Worm (Caenorhabditis elegans) whole organism, young adult: ENCODE results near the gene pinn-1.

ENCODE experiments used
- B0019.2 ChIP-seq: fragments of 200-800 bp; sonication (Bioruptor generic); conservative IDR thresholded peaks from 2 replicates; pipeline ENCODE4 v1.3.6; 2022; ENCODE audit warnings: missing genetic modification reagents, missing genetic modification characterization, missing compliant biosample characterization
- D2030.7 ChIP-seq: fragments of 200-800 bp; sonication (Bioruptor generic); IDR thresholded peaks from 2 replicates; pipeline ENCODE4 v1.3.6; 2022; ENCODE audit warnings: missing genetic modification reagents, missing genetic modification characterization, missing compliant biosample characterization
- F37B4.10 ChIP-seq: fragments of 200-800 bp; sonication (Bioruptor generic); IDR thresholded peaks from 2 replicates; pipeline ENCODE4 v1.3.6; 2022; ENCODE audit warnings: missing genetic modification characterization, missing compliant biosample characterization
- F49E8.2 ChIP-seq: sonication (generic microtip); optimal IDR thresholded peaks from 3 replicates; lab custom pipeline; 2017; ENCODE audit warnings: missing genetic modification characterization, mild to moderate bottlenecking, missing compliant biosample characterization, antibody characterized with exemption, moderate library complexity; ENCODE audit not compliant: insufficient read depth
- F57A8.1 ChIP-seq: fragments of 200-800 bp; sonication (Bioruptor generic); optimal IDR thresholded peaks from 2 replicates; lab custom pipeline; 2018; ENCODE audit warnings: mild to moderate bottlenecking, missing genetic modification characterization, moderate library complexity, missing compliant biosample characterization
- F57C9.4 ChIP-seq: sonication (generic microtip); optimal IDR thresholded peaks from 2 replicates; lab custom pipeline; 2017; ENCODE audit warnings: mild to moderate bottlenecking, missing genetic modification characterization, missing compliant biosample characterization
- K12H6.12 ChIP-seq: fragments of 200-800 bp; sonication (Bioruptor generic); optimal IDR thresholded peaks from 2 replicates; lab custom pipeline; 2018; ENCODE audit warnings: mild to moderate bottlenecking, missing genetic modification characterization, missing compliant biosample characterization
- T07F8.4 ChIP-seq: sonication (generic microtip); optimal IDR thresholded peaks from 2 replicates; lab custom pipeline; 2016; ENCODE audit warnings: mild to moderate bottlenecking, missing genetic modification characterization, moderate library complexity, missing compliant biosample characterization
- Y67H2A.10 ChIP-seq: fragments of 200-800 bp; sonication (Bioruptor generic); conservative IDR thresholded peaks from 2 replicates; pipeline ENCODE4 v1.3.6; 2022; ENCODE audit warnings: missing genetic modification reagents, missing genetic modification characterization, missing compliant biosample characterization
- Y79H2A.3 ChIP-seq: fragments of 200-800 bp; sonication (Bioruptor generic); conservative IDR thresholded peaks from 2 replicates; pipeline ENCODE4 v1.3.6; 2022; ENCODE audit warnings: missing genetic modification reagents, missing genetic modification characterization, missing compliant biosample characterization
- akir-1 ChIP-seq: fragments of 200-800 bp; sonication (Bioruptor generic); optimal IDR thresholded peaks from 2 replicates; lab custom pipeline; 2018; ENCODE audit warnings: mild to moderate bottlenecking, missing genetic modification characterization, moderate library complexity, missing compliant biosample characterization
- ama-1 ChIP-seq, 3 experiments: fragments of 150-350 bp in 1 of 3; sonication (generic microtip) in 2 of 3; optimal IDR thresholded peaks; 2 replicates each; lab custom pipeline; 2014 to 2018; ENCODE audit warnings: missing biosample characterization in 2 of 3, missing genetic modification characterization in 2 of 3, missing genetic modification reagents in 2 of 3
- aptf-2 ChIP-seq: fragments of 200-800 bp; sonication (Bioruptor generic); conservative IDR thresholded peaks from 2 replicates; pipeline ENCODE4 v1.3.6; 2022; ENCODE audit warnings: missing genetic modification reagents, missing genetic modification characterization, missing compliant biosample characterization
- athp-1 ChIP-seq: sonication (generic microtip); optimal IDR thresholded peaks from 2 replicates; lab custom pipeline; 2017; ENCODE audit warnings: mild to moderate bottlenecking, missing genetic modification characterization, missing compliant biosample characterization
- attf-3 ChIP-seq: fragments of 200-800 bp; sonication (Bioruptor generic); conservative IDR thresholded peaks from 2 replicates; pipeline ENCODE4 v1.3.6; 2022; ENCODE audit warnings: missing genetic modification reagents, missing genetic modification characterization, missing compliant biosample characterization
- attf-5 ChIP-seq: fragments of 200-800 bp; sonication (Bioruptor generic); optimal IDR thresholded peaks from 2 replicates; lab custom pipeline; 2018; ENCODE audit warnings: mild to moderate bottlenecking, missing genetic modification characterization, missing compliant biosample characterization
- cebp-2 ChIP-seq: fragments of 200-800 bp; sonication (Bioruptor generic); IDR thresholded peaks from 2 replicates; pipeline ENCODE4 v1.3.6; 2022; ENCODE audit warnings: missing genetic modification characterization, missing compliant biosample characterization
- ceh-79 ChIP-seq: sonication (generic microtip); optimal IDR thresholded peaks from 2 replicates; lab custom pipeline; 2017; ENCODE audit warnings: mild to moderate bottlenecking, missing genetic modification characterization, missing compliant biosample characterization
- dox-1 ChIP-seq: fragments of 200-800 bp; sonication (Bioruptor generic); IDR thresholded peaks from 2 replicates; pipeline ENCODE4 v1.3.6; 2022; ENCODE audit warnings: missing genetic modification reagents, missing genetic modification characterization, missing compliant biosample characterization
- dpff-1 ChIP-seq: sonication (generic microtip); optimal IDR thresholded peaks from 2 replicates; lab custom pipeline; 2017; ENCODE audit warnings: mild to moderate bottlenecking, missing genetic modification characterization, missing compliant biosample characterization
- egrh-3 ChIP-seq: fragments of 200-800 bp; sonication (Bioruptor generic); IDR thresholded peaks from 2 replicates; pipeline ENCODE4 v1.3.6; 2022; ENCODE audit warnings: missing genetic modification reagents, missing genetic modification characterization, missing compliant biosample characterization
- ekl-4 ChIP-seq: fragments of 200-800 bp; sonication (Bioruptor generic); IDR thresholded peaks from 2 replicates; pipeline ENCODE4 v1.3.6; 2022; ENCODE audit warnings: missing genetic modification reagents, missing genetic modification characterization, missing compliant biosample characterization
- ets-4 ChIP-seq: fragments of 200-800 bp; sonication (Bioruptor generic); optimal IDR thresholded peaks from 2 replicates; lab custom pipeline; 2018; ENCODE audit warnings: mild to moderate bottlenecking, missing genetic modification characterization, missing compliant biosample characterization
- gei-17 ChIP-seq: fragments of 200-800 bp; sonication (Bioruptor generic); optimal IDR thresholded peaks from 2 replicates; lab custom pipeline; 2018; ENCODE audit warnings: mild to moderate bottlenecking, missing genetic modification characterization, missing compliant biosample characterization
- hlh-12 ChIP-seq: sonication (generic microtip); optimal IDR thresholded peaks from 2 replicates; lab custom pipeline; 2016; ENCODE audit warnings: missing genetic modification characterization, missing compliant biosample characterization
- let-526 ChIP-seq: fragments of 200-800 bp; sonication (Bioruptor generic); IDR thresholded peaks from 2 replicates; pipeline ENCODE4 v1.3.6; 2022; ENCODE audit warnings: missing genetic modification reagents, missing genetic modification characterization, missing compliant biosample characterization
- lin-40 ChIP-seq: sonication (generic microtip); optimal IDR thresholded peaks from 2 replicates; lab custom pipeline; 2016; ENCODE audit warnings: missing genetic modification characterization, mild to moderate bottlenecking, missing compliant biosample characterization, missing genotype, missing genetic modification reagents
- lsl-1 ChIP-seq: fragments of 200-800 bp; sonication (Bioruptor generic); optimal IDR thresholded peaks from 2 replicates; lab custom pipeline; 2018; ENCODE audit warnings: mild to moderate bottlenecking, missing genetic modification characterization, moderate library complexity, missing compliant biosample characterization
- madf-10 ChIP-seq: sonication (generic microtip); optimal IDR thresholded peaks from 2 replicates; lab custom pipeline; 2016; ENCODE audit warnings: mild to moderate bottlenecking, missing genetic modification characterization, missing compliant biosample characterization
- madf-3 ChIP-seq: fragments of 200-800 bp; sonication (Bioruptor generic); IDR thresholded peaks from 2 replicates; pipeline ENCODE4 v1.3.6; 2022; ENCODE audit warnings: missing genetic modification reagents, missing genetic modification characterization, missing compliant biosample characterization
- madf-6 ChIP-seq: fragments of 200-800 bp; sonication (Bioruptor generic); IDR thresholded peaks from 2 replicates; pipeline ENCODE4 v1.3.6; 2022; ENCODE audit warnings: missing genetic modification reagents, missing genetic modification characterization, missing compliant biosample characterization
- mcd-1 ChIP-seq: fragments of 200-800 bp; sonication (Bioruptor generic); IDR thresholded peaks from 2 replicates; pipeline ENCODE4 v1.3.6; 2022; ENCODE audit warnings: missing genetic modification reagents, missing genetic modification characterization, missing compliant biosample characterization
- nfyb-1 ChIP-seq: fragments of 200-800 bp; sonication (Bioruptor generic); IDR thresholded peaks from 2 replicates; pipeline ENCODE4 v1.3.6; 2022; ENCODE audit warnings: missing genetic modification reagents, missing genetic modification characterization, missing compliant biosample characterization
- nhr-90 ChIP-seq: sonication (generic microtip); optimal IDR thresholded peaks from 2 replicates; lab custom pipeline; 2016; ENCODE audit warnings: missing genotype, mild to moderate bottlenecking, missing genetic modification characterization, missing compliant biosample characterization
- rec-8 ChIP-seq, 2 experiments: sonication (generic microtip); optimal IDR thresholded peaks; 2 replicates each; lab custom pipeline; 2016; ENCODE audit warnings: mild to moderate bottlenecking in 2 of 2, missing genetic modification characterization in 2 of 2, missing genetic modification reagents in 2 of 2, missing genotype in 2 of 2, missing biosample characterization in 1 of 2, missing compliant biosample characterization in 1 of 2, moderate library complexity in 1 of 2
- rpc-1 ChIP-seq, 2 experiments: fragments of 150-350 bp in 1 of 2; sonication (generic microtip) in 1 of 2; optimal IDR thresholded peaks; 2 replicates each; lab custom pipeline; 2014 to 2018; ENCODE audit warnings: missing biosample characterization in 1 of 2, missing genetic modification characterization in 1 of 2, missing genetic modification reagents in 1 of 2, missing genotype in 1 of 2
- snpc-1.3 ChIP-seq: sonication (generic microtip); optimal IDR thresholded peaks from 2 replicates; lab custom pipeline; 2017; ENCODE audit warnings: missing genetic modification characterization, mild to moderate bottlenecking, missing compliant biosample characterization, antibody characterized with exemption, moderate library complexity, missing genotype, missing genetic modification reagents; ENCODE audit not compliant: insufficient read depth
- snpc-4 ChIP-seq, 5 experiments: fragments of 150-350 bp in 1 of 5; sonication (generic microtip) in 4 of 5; optimal IDR thresholded peaks; 2 replicates each; lab custom pipeline; 2014 to 2018; ENCODE audit warnings: missing genetic modification characterization in 5 of 5, missing biosample characterization in 3 of 5, antibody characterized with exemption in 2 of 5, mild to moderate bottlenecking in 2 of 5, missing compliant biosample characterization in 2 of 5, missing genotype in 2 of 5, moderate library complexity in 2 of 5, missing genetic modification reagents in 1 of 5
- tbp1 ChIP-seq: fragments of 200-800 bp; sonication (Bioruptor generic); optimal IDR thresholded peaks from 2 replicates; lab custom pipeline; 2018; ENCODE audit warnings: mild to moderate bottlenecking, missing genetic modification characterization, missing compliant biosample characterization
- unc-62 ChIP-seq: fragments of 150-350 bp; optimal IDR thresholded peaks from 2 replicates; lab custom pipeline; 2014; ENCODE audit warnings: missing biosample characterization, missing genetic modification reagents, missing genetic modification characterization
- zfh-2 ChIP-seq: fragments of 200-800 bp; sonication (Bioruptor generic); conservative IDR thresholded peaks from 2 replicates; pipeline ENCODE4 v1.3.6; 2022; ENCODE audit warnings: missing genetic modification reagents, missing genetic modification characterization, missing compliant biosample characterization
- zim-3 ChIP-seq: sonication (generic microtip); optimal IDR thresholded peaks from 2 replicates; lab custom pipeline; 2017; ENCODE audit warnings: mild to moderate bottlenecking, missing genetic modification characterization, moderate library complexity, missing compliant biosample characterization
- ztf-25 ChIP-seq: fragments of 200-800 bp; sonication (Bioruptor generic); IDR thresholded peaks from 2 replicates; pipeline ENCODE4 v1.3.6; 2022; ENCODE audit warnings: missing genetic modification reagents, missing genetic modification characterization, missing compliant biosample characterization

The pinn-1 gene

ce11 chrII:2920817-2921458 lies 32.1 kb upstream of the pinn-1 start (continued):
- TF ChIP-seq B0019.2, result no peak
- TF ChIP-seq Y67H2A.10 (GFP tag; lab: Robert Waterston, UW), result no peak
- TF ChIP-seq attf-3 (GFP tag; lab: Robert Waterston, UW), result no peak
- TF ChIP-seq aptf-2, result no peak
- no peak for TF ChIP-seq egrh-3 (GFP tag; lab: Robert Waterston, UW)
- TF ChIP-seq madf-3 (GFP tag; lab: Robert Waterston, UW), result no peak; the same call in none of the 2 replicates
- TF ChIP-seq let-526, result no peak
- no peak for TF ChIP-seq F57C9.4 (tag; lab: Kevin White, UChicago)
- no peak for TF ChIP-seq ztf-25
- no peak for TF ChIP-seq K12H6.12 (tag; lab: Kevin White, UChicago)
- no peak for TF ChIP-seq F57A8.1 (GFP tag; lab: Kevin White, UChicago)
- no peak for TF ChIP-seq rpc-1 (optimal IDR thresholded peaks at IDR 0.05; lab: Kevin White, UChicago)
- TF ChIP-seq rpc-1 (tag; optimal IDR thresholded peaks at IDR 0.05; lab: Kevin White, UChicago), result no peak

ce11 chrII:2920234-2920633 lies 31.4 kb upstream of the pinn-1 start:
- TF ChIP-seq egrh-3 (GFP tag; lab: Robert Waterston, UW) (peak; percentile 77; the same call in 1 of the 2 replicates), tbp1 (GFP tag; lab: Kevin White, UChicago) (no peak), ekl-4 (GFP tag; lab: Robert Waterston, UW) (no peak), aptf-2 (no peak), lsl-1 (GFP tag; lab: Kevin White, UChicago) (no peak), D2030.7 (GFP tag; lab: Robert Waterston, UW) (no peak), akir-1 (GFP tag; lab: Kevin White, UChicago) (no peak), nfyb-1 (no peak), gei-17 (GFP tag; lab: Kevin White, UChicago) (no peak), madf-6 (GFP tag; lab: Robert Waterston, UW) (no peak), F49E8.2 (tag; lab: Kevin White, UChicago) (no peak), mcd-1 (GFP tag; lab: Robert Waterston, UW) (peak; percentile 5; the same call in 1 of the 2 replicates), madf-10 (tag; lab: Kevin White, UChicago) (no peak), zfh-2 (GFP tag; lab: Robert Waterston, UW) (peak; percentile 69), ama-1 (optimal IDR thresholded peaks at IDR 0.05; lab: Kevin White, UChicago) (no peak), ama-1 (GFP tag; optimal IDR thresholded peaks at IDR 0.05; lab: Kevin White, UChicago) (no peak), nhr-90 (tag; lab: Kevin White, UChicago) (no peak)

ce11 chrII:2919074-2919857 lies 30.5 kb upstream of the pinn-1 start, which contains the start of the genes ncap-1 and Y110A2AR.1:
ncap-1 (minus strand) TSS chrII:2919314.
Y110A2AR.1 (plus strand) TSS chrII:2919710.
- TF ChIP-seq hlh-12 (tag; lab: Kevin White, UChicago) (no peak), ets-4 (GFP tag; lab: Kevin White, UChicago) (no peak), K12H6.12 (tag; lab: Kevin White, UChicago) (no peak), attf-5 (GFP tag; lab: Kevin White, UChicago) (no peak), lin-40 (no peak), zim-3 (tag; lab: Kevin White, UChicago) (no peak), Y79H2A.3 (GFP tag; lab: Robert Waterston, UW) (no peak), dox-1 (GFP tag; lab: Robert Waterston, UW) (no peak), F37B4.10 (GFP tag; lab: Robert Waterston, UW) (no peak), snpc-1.3 (tag; lab: Kevin White, UChicago) (peak; percentile 5), dpff-1 (tag; lab: Kevin White, UChicago) (no peak), snpc-4 (GFP tag; optimal IDR thresholded peaks at IDR 0.05; lab: Kevin White, UChicago) (no peak), snpc-4 (tag; optimal IDR thresholded peaks at IDR 0.05; lab: Kevin White, UChicago) (no peak), ceh-79 (no peak), rec-8 (tag; optimal IDR thresholded peaks at IDR 0.05; lab: Kevin White, UChicago) (no peak), unc-62 (GFP tag; lab: Kevin White, UChicago) (no peak), T07F8.4 (tag; lab: Kevin White, UChicago) (no peak), athp-1 (peak; percentile 16), cebp-2 (GFP tag; lab: Robert Waterston, UW) (no peak)
